Worm (Caenorhabditis elegans): ENCODE data around the gene ckb-1.

ce11 chrIII:4379717-4380116 is 14.6 kb downstream of the ckb-1 start, which contains the start of gene B0284.3:
- TF ChIP-seq flt-1 (GFP tag; IDR thresholded peaks at IDR 0.05) (no peak), ztf-29 (GFP tag; IDR thresholded peaks at IDR 0.05) (no peak), klf-2 (GFP tag; conservative IDR thresholded peaks at IDR 0.05) (no peak), T22C8.4 (GFP tag; IDR thresholded peaks at IDR 0.05) (no peak), ref-1 (GFP tag; conservative IDR thresholded peaks at IDR 0.05) (no peak)

Measured in whole organism, midembryonic.